Fruit fly (Drosophila melanogaster) whole organism, embryonic: Measurements from ENCODE around the gene Tcs3.

Source experiments
- CG10654 ChIP-seq: fragments of 200-800 bp; sonication (Bioruptor generic); optimal IDR thresholded peaks from 2 replicates; lab custom pipeline; 2016; ENCODE audit warnings: missing biosample characterization, missing genetic modification characterization
- CG11093 ChIP-seq: fragments of 200-800 bp; sonication (Bioruptor generic); IDR thresholded peaks from 3 replicates; pipeline ENCODE4 v1.3.6; 2022; ENCODE audit warnings: missing biosample characterization, missing genetic modification characterization
- CG11456 ChIP-seq: fragments of 200-800 bp; sonication (Bioruptor generic); IDR thresholded peaks from 3 replicates; pipeline ENCODE4 v1.3.6; 2022; ENCODE audit warnings: missing biosample characterization, missing genetic modification characterization
- CG14050 ChIP-seq: fragments of 200-800 bp; sonication (Bioruptor generic); IDR thresholded peaks from 3 replicates; pipeline ENCODE4 v1.3.6; 2022; ENCODE audit warnings: missing biosample characterization, missing genetic modification characterization
- CG14710 ChIP-seq: fragments of 200-800 bp; sonication (Bioruptor generic); optimal IDR thresholded peaks from 3 replicates; lab custom pipeline; 2019; ENCODE audit warnings: missing biosample characterization, mild to moderate bottlenecking, missing genetic modification characterization, moderate library complexity
- CG15514 ChIP-seq: fragments of 200-800 bp; sonication (Bioruptor generic); optimal IDR thresholded peaks from 3 replicates; lab custom pipeline; 2017; ENCODE audit warnings: missing biosample characterization, missing genetic modification characterization, mild to moderate bottlenecking, moderate library complexity, missing genetic modification reagents
- CG30403 ChIP-seq: fragments of 200-800 bp; sonication (Bioruptor generic); optimal IDR thresholded peaks from 3 replicates; lab custom pipeline; 2016; ENCODE audit warnings: missing biosample characterization, missing genetic modification characterization
- CG4404 ChIP-seq: fragments of 200-800 bp; sonication (Bioruptor generic); IDR thresholded peaks from 2 replicates; pipeline ENCODE4 v1.3.6; 2022; ENCODE audit warnings: missing biosample characterization, missing genetic modification characterization
- CG6813 ChIP-seq: fragments of 200-800 bp; sonication (Bioruptor generic); optimal IDR thresholded peaks from 2 replicates; lab custom pipeline; 2017; ENCODE audit warnings: missing biosample characterization, missing genetic modification characterization, mild to moderate bottlenecking, moderate library complexity, missing genetic modification reagents
- CG6854 ChIP-seq: fragments of 200-800 bp; sonication (Bioruptor generic); optimal IDR thresholded peaks from 3 replicates; lab custom pipeline; 2017; ENCODE audit warnings: missing biosample characterization, mild to moderate bottlenecking, missing genetic modification characterization
- CG7372 ChIP-seq: fragments of 200-800 bp; sonication (Bioruptor generic); IDR thresholded peaks from 2 replicates; pipeline ENCODE4 v1.3.6; 2022; ENCODE audit warnings: missing biosample characterization, missing genetic modification characterization
- CG8944 ChIP-seq: fragments of 200-800 bp; sonication (Bioruptor generic); optimal IDR thresholded peaks from 3 replicates; lab custom pipeline; 2016; ENCODE audit warnings: missing biosample characterization, missing genetic modification characterization
- D19A ChIP-seq: fragments of 200-800 bp; optimal IDR thresholded peaks from 3 replicates; lab custom pipeline; 2019; ENCODE audit warnings: missing biosample characterization, mild to moderate bottlenecking, missing genetic modification characterization, moderate library complexity
- Doc3 ChIP-seq: fragments of 200-800 bp; sonication (Bioruptor generic); IDR thresholded peaks from 3 replicates; pipeline ENCODE4 v1.3.6; 2022; ENCODE audit warnings: missing biosample characterization, missing genetic modification characterization; ENCODE audit not compliant: partially characterized antibody
- Ets97D ChIP-seq: fragments of 200-800 bp; sonication (Bioruptor generic); optimal IDR thresholded peaks from 3 replicates; lab custom pipeline; 2016; ENCODE audit warnings: missing biosample characterization, missing genetic modification characterization
- HLH3B ChIP-seq: fragments of 200-800 bp; sonication (Bioruptor generic); IDR thresholded peaks from 2 replicates; pipeline ENCODE4 v1.3.6; 2022; ENCODE audit warnings: missing biosample characterization, missing genetic modification characterization
- Hmr ChIP-seq: fragments of 200-800 bp; sonication (Bioruptor generic); optimal IDR thresholded peaks from 3 replicates; lab custom pipeline; 2017; ENCODE audit warnings: mild to moderate bottlenecking, missing biosample characterization, missing genetic modification reagents, missing genetic modification characterization
- Mad ChIP-seq: fragments of 200-800 bp; sonication (Bioruptor generic); optimal IDR thresholded peaks from 2 replicates; lab custom pipeline; 2016; ENCODE audit warnings: missing biosample characterization, missing genetic modification characterization
- Meics ChIP-seq: fragments of 200-800 bp; sonication (Bioruptor generic); optimal IDR thresholded peaks from 2 replicates; lab custom pipeline; 2017; ENCODE audit warnings: missing biosample characterization, mild to moderate bottlenecking, missing genetic modification characterization
- Myb ChIP-seq: fragments of 200-800 bp; sonication (Bioruptor generic); optimal IDR thresholded peaks from 2 replicates; lab custom pipeline; 2016; ENCODE audit warnings: missing biosample characterization, missing genetic modification characterization
- NC2β ChIP-seq: fragments of 200-800 bp; sonication (Bioruptor generic); optimal IDR thresholded peaks from 2 replicates; lab custom pipeline; 2016; ENCODE audit warnings: missing biosample characterization, missing genetic modification characterization
- Oli ChIP-seq: fragments of 200-800 bp; sonication (Bioruptor generic); optimal IDR thresholded peaks from 2 replicates; lab custom pipeline; 2018; ENCODE audit warnings: missing biosample characterization, mild to moderate bottlenecking, missing genetic modification characterization, moderate library complexity
- Opbp ChIP-seq: fragments of 200-800 bp; sonication (Bioruptor generic); IDR thresholded peaks from 3 replicates; pipeline ENCODE4 v1.3.6; 2022; ENCODE audit warnings: missing biosample characterization, missing genetic modification characterization; ENCODE audit not compliant: partially characterized antibody
- Optix ChIP-seq: fragments of 200-800 bp; sonication (Bioruptor generic); IDR thresholded peaks from 3 replicates; pipeline ENCODE4 v1.3.6; 2022; ENCODE audit warnings: missing biosample characterization, missing genetic modification characterization
- Ptx1 ChIP-seq: fragments of 200-800 bp; sonication (Bioruptor generic); IDR thresholded peaks from 2 replicates; pipeline ENCODE4 v1.3.6; 2022; ENCODE audit warnings: missing biosample characterization, missing genetic modification characterization
- Rx ChIP-seq: fragments of 200-800 bp; sonication (Bioruptor generic); IDR thresholded peaks from 2 replicates; pipeline ENCODE4 v1.3.6; 2022; ENCODE audit warnings: missing biosample characterization, missing genetic modification characterization
- Spps ChIP-seq: fragments of 200-800 bp; sonication (Bioruptor generic); optimal IDR thresholded peaks from 2 replicates; lab custom pipeline; 2018; ENCODE audit warnings: missing biosample characterization, mild to moderate bottlenecking, missing genetic modification characterization
- Trl ChIP-seq, 3 experiments: fragments of >200 bp in 2 of 3; fragments of 200-800 bp in 1 of 3; sonication (Bioruptor generic) in 1 of 3; optimal IDR thresholded peaks; 2 replicates in 1 of 3; 3 replicates in 2 of 3; lab custom pipeline; 2016 to 2017; ENCODE audit warnings: missing biosample characterization in 1 of 3, missing genetic modification characterization in 1 of 3
- chif ChIP-seq, 2 experiments: fragments of 200-800 bp; sonication (Bioruptor generic); optimal IDR thresholded peaks; 3 replicates each; lab custom pipeline; 2016; ENCODE audit warnings: missing biosample characterization in 2 of 2, missing genetic modification characterization in 2 of 2
- chm ChIP-seq: fragments of 200-800 bp; sonication (Bioruptor generic); IDR thresholded peaks from 2 replicates; pipeline ENCODE4 v1.3.6; 2022; ENCODE audit warnings: missing biosample characterization, missing genetic modification characterization
- crol ChIP-seq: fragments of 200-800 bp; sonication (Bioruptor generic); IDR thresholded peaks from 2 replicates; pipeline ENCODE4 v1.3.6; 2022; ENCODE audit warnings: missing biosample characterization, missing genetic modification characterization
- dimm ChIP-seq: fragments of 200-800 bp; sonication (Bioruptor generic); IDR thresholded peaks from 2 replicates; pipeline ENCODE4 v1.3.6; 2022; ENCODE audit warnings: missing biosample characterization, missing genetic modification characterization
- dysf ChIP-seq: fragments of 200-800 bp; sonication (Bioruptor generic); IDR thresholded peaks from 3 replicates; pipeline ENCODE4 v1.3.6; 2022; ENCODE audit warnings: missing biosample characterization, missing genetic modification characterization
- grau ChIP-seq: fragments of 200-800 bp; optimal IDR thresholded peaks from 3 replicates; lab custom pipeline; 2019; ENCODE audit warnings: missing biosample characterization, mild to moderate bottlenecking, missing genetic modification characterization, moderate library complexity
- hth ChIP-seq: fragments of >200 bp; optimal IDR thresholded peaks from 2 replicates; lab custom pipeline; 2017; ENCODE audit warnings: inconsistent platforms
- insv ChIP-seq, 2 experiments: fragments of 200-800 bp; sonication (Bioruptor generic); optimal IDR thresholded peaks; 3 replicates each; lab custom pipeline; 2016 to 2018; ENCODE audit warnings: missing biosample characterization in 2 of 2, missing genetic modification characterization in 2 of 2
- ken ChIP-seq: fragments of 200-800 bp; sonication (Bioruptor generic); IDR thresholded peaks from 3 replicates; pipeline ENCODE4 v1.3.6; 2022; ENCODE audit warnings: missing biosample characterization, missing genetic modification characterization
- lab ChIP-seq: fragments of 200-800 bp; sonication (Bioruptor generic); optimal IDR thresholded peaks from 3 replicates; lab custom pipeline; 2017; ENCODE audit warnings: missing biosample characterization, missing genetic modification characterization, mild to moderate bottlenecking, moderate library complexity, missing genetic modification reagents
- nerfin-1 ChIP-seq: fragments of 200-800 bp; sonication (Bioruptor generic); optimal IDR thresholded peaks from 3 replicates; lab custom pipeline; 2019; ENCODE audit warnings: missing biosample characterization, mild to moderate bottlenecking, missing genetic modification characterization, moderate library complexity
- pb ChIP-seq: fragments of 200-800 bp; sonication (Bioruptor generic); optimal IDR thresholded peaks from 3 replicates; lab custom pipeline; 2016; ENCODE audit warnings: missing biosample characterization, missing genetic modification characterization
- psq ChIP-seq: fragments of 200-800 bp; sonication (Bioruptor generic); optimal IDR thresholded peaks from 2 replicates; lab custom pipeline; 2017; ENCODE audit warnings: missing biosample characterization, missing genetic modification characterization
- scrt ChIP-seq: fragments of 200-800 bp; sonication (Bioruptor generic); optimal IDR thresholded peaks from 2 replicates; lab custom pipeline; 2018; ENCODE audit warnings: missing biosample characterization, mild to moderate bottlenecking, missing genetic modification characterization, moderate library complexity
- shn ChIP-seq: fragments of 200-800 bp; sonication (Bioruptor generic); optimal IDR thresholded peaks from 3 replicates; lab custom pipeline; 2016; ENCODE audit warnings: missing biosample characterization, missing genetic modification characterization
- sim ChIP-seq: fragments of 200-800 bp; sonication (Bioruptor generic); IDR thresholded peaks from 2 replicates; pipeline ENCODE4 v1.3.6; 2022; ENCODE audit warnings: missing biosample characterization, missing genetic modification characterization
- sob ChIP-seq: fragments of 200-800 bp; sonication (Bioruptor generic); IDR thresholded peaks from 2 replicates; pipeline ENCODE4 v1.3.6; 2022; ENCODE audit warnings: missing biosample characterization, missing genetic modification characterization
- sqz ChIP-seq: fragments of 200-800 bp; sonication (Bioruptor generic); optimal IDR thresholded peaks from 3 replicates; lab custom pipeline; 2018; ENCODE audit warnings: missing biosample characterization, mild to moderate bottlenecking, missing genetic modification characterization
- ssp ChIP-seq: fragments of 200-800 bp; sonication (Bioruptor generic); IDR thresholded peaks from 2 replicates; pipeline ENCODE4 v1.3.6; 2022; ENCODE audit warnings: missing biosample characterization, missing genetic modification characterization
- tup ChIP-seq: fragments of 200-800 bp; sonication (Bioruptor generic); optimal IDR thresholded peaks from 2 replicates; lab custom pipeline; 2016; ENCODE audit warnings: missing biosample characterization, mild to moderate bottlenecking, missing genetic modification characterization, moderate library complexity
- wdn ChIP-seq: fragments of 200-800 bp; sonication (Bioruptor generic); IDR thresholded peaks from 2 replicates; pipeline ENCODE4 v1.3.6; 2022; ENCODE audit warnings: missing biosample characterization, missing genetic modification characterization
- wek ChIP-seq: fragments of 200-800 bp; sonication (Bioruptor generic); optimal IDR thresholded peaks from 3 replicates; lab custom pipeline; 2018; ENCODE audit warnings: missing biosample characterization, mild to moderate bottlenecking, missing genetic modification characterization, moderate library complexity
- z ChIP-seq: fragments of 200-800 bp; sonication (Bioruptor generic); IDR thresholded peaks from 3 replicates; pipeline ENCODE4 v1.3.6; 2022; ENCODE audit warnings: missing biosample characterization, missing genetic modification characterization

Tcs3 gene

DNA sequence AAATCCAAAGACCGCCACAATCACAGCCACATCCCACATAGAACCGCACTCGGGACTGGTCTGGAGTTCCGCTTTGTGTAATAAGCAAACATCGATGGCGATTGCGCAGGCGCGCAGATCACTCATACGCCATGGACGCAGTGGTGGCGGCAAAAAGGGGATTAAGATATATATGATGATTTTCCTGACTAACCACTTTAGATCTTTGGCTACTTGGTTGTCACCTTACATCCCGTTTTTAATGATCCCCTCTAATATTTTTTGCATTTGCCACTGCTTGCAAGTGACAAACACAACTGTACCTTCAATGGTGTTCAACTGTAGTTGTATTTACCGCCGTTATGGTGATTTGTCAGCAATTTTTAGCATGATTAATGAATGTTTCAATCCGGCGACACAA, 41.8 kb upstream of the Tcs3 start (continued):
- no peak for TF ChIP-seq psq
- TF ChIP-seq shn (GFP tag; lab: Kevin White, UChicago), result no peak
- peak; percentile 38 for TF ChIP-seq Myb
- no peak for TF ChIP-seq Opbp (GFP tag; lab: Robert Waterston, UW)
- no peak for TF ChIP-seq Oli
- no peak for TF ChIP-seq ssp
- TF ChIP-seq NC2β, result no peak
- 0 out of 2 replicates have a peak, but pooled peaks have one; percentile 11 for TF ChIP-seq CG7372 (GFP tag; lab: Robert Waterston, UW)
- TF ChIP-seq insv (GFP tag; optimal IDR thresholded peaks at IDR 0.05; lab: Kevin White, UChicago), result no peak
- TF ChIP-seq D19A, result no peak
- TF ChIP-seq Hmr (GFP tag; lab: Kevin White, UChicago), result peak; percentile 63
- TF ChIP-seq lab, result peak; percentile 72
- TF ChIP-seq Mad (GFP tag; lab: Kevin White, UChicago), result no peak
- no peak for TF ChIP-seq ken (GFP tag; lab: Robert Waterston, UW)
- TF ChIP-seq CG4404 (GFP tag; lab: Robert Waterston, UW), result no peak
- TF ChIP-seq CG11456, result 0 out of 3 replicates have a peak, but pooled peaks have one; percentile 50
- no peak for TF ChIP-seq wek (GFP tag; lab: Kevin White, UChicago)
- no peak for TF ChIP-seq sqz (GFP tag; lab: Kevin White, UChicago)
- no peak for TF ChIP-seq z (GFP tag; lab: Robert Waterston, UW)
- TF ChIP-seq sim (GFP tag; lab: Robert Waterston, UW), result no peak
- TF ChIP-seq sob (GFP tag; lab: Robert Waterston, UW), result peak; percentile 46; the same call in 1 of the 2 replicates
- TF ChIP-seq Doc3, result no peak
- TF ChIP-seq chm (GFP tag; lab: Robert Waterston, UW), result no peak
- TF ChIP-seq CG8944 (GFP tag; lab: Kevin White, UChicago), result no peak
- no peak for TF ChIP-seq Optix (GFP tag; lab: Robert Waterston, UW)
- TF ChIP-seq wdn (GFP tag; lab: Robert Waterston, UW), result peak; percentile 53; the same call in 1 of the 2 replicates
- TF ChIP-seq tup (GFP tag; lab: Kevin White, UChicago), result no peak
- TF ChIP-seq CG6854 (GFP tag; lab: Kevin White, UChicago), result no peak
- no peak for TF ChIP-seq CG6813
- TF ChIP-seq Spps (tag; lab: Kevin White, UChicago), result no peak
- TF ChIP-seq dimm (GFP tag; lab: Robert Waterston, UW), result no peak
- peak; percentile 23 for TF ChIP-seq CG15514 (GFP tag; lab: Kevin White, UChicago)
- TF ChIP-seq grau (tag; lab: Kevin White, UChicago), result no peak
- peak in 1 of 2 experiments; percentile 10 for TF ChIP-seq chif (GFP tag; optimal IDR thresholded peaks at IDR 0.05; lab: Kevin White, UChicago)
- 0 out of 2 replicates have a peak, but pooled peaks have one; percentile 13 for TF ChIP-seq Ptx1 (GFP tag; lab: Robert Waterston, UW)
- TF ChIP-seq CG14050, result no peak
- TF ChIP-seq Ets97D (GFP tag; lab: Kevin White, UChicago), result no peak
- TF ChIP-seq dysf (GFP tag; lab: Robert Waterston, UW), result 0 out of 3 replicates have a peak, but pooled peaks have one; percentile 14
- TF ChIP-seq pb, result no peak
- no peak for TF ChIP-seq CG11093 (GFP tag; lab: Robert Waterston, UW)
- TF ChIP-seq Rx, result no peak
- no peak for TF ChIP-seq CG14710
- TF ChIP-seq CG30403, result peak; percentile 38
- TF ChIP-seq nerfin-1 (tag; lab: Kevin White, UChicago), result no peak
- TF ChIP-seq HLH3B (GFP tag; lab: Robert Waterston, UW), result peak; percentile 25; the same call in 1 of the 2 replicates
- no peak for TF ChIP-seq scrt (GFP tag; lab: Kevin White, UChicago)
- TF ChIP-seq crol, result no peak
- TF ChIP-seq CG10654 (GFP tag; lab: Kevin White, UChicago), result no peak
- TF ChIP-seq Trl (optimal IDR thresholded peaks at IDR 0.05; lab: Kevin White, UChicago), result no peak
- peak; percentile 38 for TF ChIP-seq Trl (GFP tag; optimal IDR thresholded peaks at IDR 0.05; lab: Kevin White, UChicago)
- TF ChIP-seq Meics (GFP tag; lab: Kevin White, UChicago), result peak; percentile 30
- TF ChIP-seq hth, result no peak
